Fruit fly (Drosophila melanogaster): ENCODE results near the gene dj.

The dj gene

dm6 chr3R:7086377-7087200, 27.5 kb downstream of the dj start, which contains the start of gene alphaTub84B (continued):
- peak; percentile 65 for TF ChIP-seq Side (GFP tag; optimal IDR thresholded peaks at IDR 0.05)
- TF ChIP-seq Dll (GFP tag; IDR thresholded peaks at IDR 0.05; ENCODE audit: partially characterized antibody): no peak
- no peak for TF ChIP-seq CG15073 (GFP tag; optimal IDR thresholded peaks at IDR 0.05)
- TF ChIP-seq Neu2 (GFP tag; optimal IDR thresholded peaks at IDR 0.05; ENCODE audit: borderline replicate concordance): peak; percentile 51
- peak; percentile 47 for TF ChIP-seq Dad (GFP tag; optimal IDR thresholded peaks at IDR 0.05)
- no peak; the same call in 2 of the 3 replicates for TF ChIP-seq mld (GFP tag; IDR thresholded peaks at IDR 0.05; ENCODE audit: partially characterized antibody)
- TF ChIP-seq maf-S (GFP tag; optimal IDR thresholded peaks at IDR 0.05): peak; percentile 62
- peak; percentile 46; the same call in 1 of the 2 replicates for TF ChIP-seq CG14441 (GFP tag; IDR thresholded peaks at IDR 0.05)
- TF ChIP-seq CG4360 (GFP tag; IDR thresholded peaks at IDR 0.05): peak; percentile 42; the same call in 1 of the 2 replicates
- TF ChIP-seq CG3065 (GFP tag; optimal IDR thresholded peaks at IDR 0.05): no peak
- peak; percentile 81 for TF ChIP-seq CrebB (tag; optimal IDR thresholded peaks at IDR 0.05)
- TF ChIP-seq Opbp (GFP tag; IDR thresholded peaks at IDR 0.05; ENCODE audit: partially characterized antibody): peak; percentile 73; the same call in 2 of the 3 replicates
- TF ChIP-seq CG30403 (GFP tag; optimal IDR thresholded peaks at IDR 0.05): no peak
- peak; percentile 12 for TF ChIP-seq CG15696 (tag; optimal IDR thresholded peaks at IDR 0.05)
- peak; percentile 63 for TF ChIP-seq fd64A (GFP tag; optimal IDR thresholded peaks at IDR 0.05)
- TF ChIP-seq cato (GFP tag; optimal IDR thresholded peaks at IDR 0.05; ENCODE audit: borderline replicate concordance): no peak
- peak; percentile 77 for TF ChIP-seq CG1233 (GFP tag; optimal IDR thresholded peaks at IDR 0.05)
- peak; percentile 79 for TF ChIP-seq pb (GFP tag; optimal IDR thresholded peaks at IDR 0.05)
- peak; percentile 89 for TF ChIP-seq CG12659 (GFP tag; optimal IDR thresholded peaks at IDR 0.05)
- peak; percentile 72 for TF ChIP-seq ac (GFP tag; optimal IDR thresholded peaks at IDR 0.05)
- TF ChIP-seq schlank (tag; optimal IDR thresholded peaks at IDR 0.05): peak; percentile 22
- TF ChIP-seq sug (tag; optimal IDR thresholded peaks at IDR 0.05): peak; percentile 44
- peak; percentile 77 for TF ChIP-seq Bgb (GFP tag; IDR thresholded peaks at IDR 0.05; ENCODE audit: partially characterized antibody)
- peak; percentile 65; the same call in 1 of the 2 replicates for TF ChIP-seq wdn (GFP tag; IDR thresholded peaks at IDR 0.05)
- peak; percentile 20 for TF ChIP-seq tin (GFP tag; optimal IDR thresholded peaks at IDR 0.05)
- TF ChIP-seq Hr3 (GFP tag; optimal IDR thresholded peaks at IDR 0.05): peak; percentile 34
- peak; percentile 73; the same call in 3 of the 4 replicates for TF ChIP-seq Gug (GFP tag; IDR thresholded peaks at IDR 0.05)
- TF ChIP-seq gfzf (GFP tag; optimal IDR thresholded peaks at IDR 0.05): peak; percentile 97
- TF ChIP-seq btn (GFP tag; optimal IDR thresholded peaks at IDR 0.05): peak; percentile 67
- peak; percentile 35 for TF ChIP-seq slou (GFP tag; optimal IDR thresholded peaks at IDR 0.05)
- peak; percentile 52 for TF ChIP-seq CG5180 (GFP tag; optimal IDR thresholded peaks at IDR 0.05)
- peak; percentile 89 for TF ChIP-seq nom (GFP tag; optimal IDR thresholded peaks at IDR 0.05)
- TF ChIP-seq repo (GFP tag; optimal IDR thresholded peaks at IDR 0.05): peak; percentile 71
- peak; percentile 83 for TF ChIP-seq lab (GFP tag; optimal IDR thresholded peaks at IDR 0.05)
- peak; percentile 3 for TF ChIP-seq CG9609 (GFP tag; optimal IDR thresholded peaks at IDR 0.05)
- peak; percentile 33 for TF ChIP-seq CG31365 (tag; optimal IDR thresholded peaks at IDR 0.05)
- TF ChIP-seq CG10959 (GFP tag; IDR thresholded peaks at IDR 0.05): peak; percentile 52; the same call in 1 of the 2 replicates
- no peak for TF ChIP-seq Hr78 (GFP tag; optimal IDR thresholded peaks at IDR 0.05)
- peak; percentile 63 for TF ChIP-seq dmrt99B (tag; optimal IDR thresholded peaks at IDR 0.05)
- TF ChIP-seq CG11398 (GFP tag; optimal IDR thresholded peaks at IDR 0.05): peak; percentile 64
- peak; percentile 42 for TF ChIP-seq shn (GFP tag; optimal IDR thresholded peaks at IDR 0.05)
- no peak; the same call in 2 of the 3 replicates for TF ChIP-seq CG11560 (tag; IDR thresholded peaks at IDR 0.05)
- peak; percentile 37; the same call in 1 of the 2 replicates for TF ChIP-seq unc-4 (GFP tag; IDR thresholded peaks at IDR 0.05; ENCODE audit: partially characterized antibody)
- no peak for TF ChIP-seq Optix (GFP tag; IDR thresholded peaks at IDR 0.05)
- peak; percentile 96 for TF ChIP-seq sens (GFP tag)
- no peak; the same call in 1 of the 2 replicates for TF ChIP-seq Adf1 (GFP tag; IDR thresholded peaks at IDR 0.05)
- TF ChIP-seq Doc3 (GFP tag; IDR thresholded peaks at IDR 0.05; ENCODE audit: partially characterized antibody): no peak
